Worm (Caenorhabditis elegans): Measurements from ENCODE around the gene nlp-76.

The nlp-76 gene

DNA sequence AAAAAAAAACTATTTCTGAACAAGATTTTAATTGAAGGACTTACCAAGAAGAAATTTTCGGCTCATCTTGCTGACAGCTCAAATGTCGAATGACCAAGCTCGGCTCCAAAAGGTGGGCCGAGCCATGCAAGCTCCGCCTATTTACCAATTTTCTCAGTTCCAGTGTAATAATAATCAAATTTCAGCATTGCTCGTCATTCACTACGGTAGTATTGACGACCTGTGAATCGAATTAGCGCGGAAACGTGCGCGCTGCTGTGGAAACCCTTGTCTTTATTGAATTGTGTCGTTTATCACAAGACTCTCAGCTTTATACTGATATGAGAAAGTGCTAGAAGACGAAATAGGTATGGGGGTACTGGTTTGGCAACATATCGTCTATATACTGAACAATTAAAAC, at the start of gene nlp-76:
Gene nlp-76, minus strand, starts transcription at position 367 of the 400 bp plus-strand sequence.
- TF ChIP-seq fos-1 (tag; optimal IDR thresholded peaks at IDR 0.05), result no peak
- TF ChIP-seq ceh-28 (tag; optimal IDR thresholded peaks at IDR 0.05), result no peak
- no peak for TF ChIP-seq unc-39 (tag; optimal IDR thresholded peaks at IDR 0.05)
- peak; percentile 47 for TF ChIP-seq nhr-25 (tag; optimal IDR thresholded peaks at IDR 0.05)
- no peak for TF ChIP-seq nhr-67 (tag; optimal IDR thresholded peaks at IDR 0.05)
- TF ChIP-seq ama-1 (optimal IDR thresholded peaks at IDR 0.05), result peak; percentile 98
- no peak for TF ChIP-seq hmg-11 (tag; optimal IDR thresholded peaks at IDR 0.05)
- no peak for TF ChIP-seq fkh-2 (tag; optimal IDR thresholded peaks at IDR 0.05)
- TF ChIP-seq jun-1 (tag; optimal IDR thresholded peaks at IDR 0.05), result no peak
- no peak for TF ChIP-seq elt-1 (tag; optimal IDR thresholded peaks at IDR 0.05)
- peak; percentile 34 for TF ChIP-seq elt-2 (tag; optimal IDR thresholded peaks at IDR 0.05)
- no peak for TF ChIP-seq skn-1 (tag; optimal IDR thresholded peaks at IDR 0.05)
- TF ChIP-seq mdl-1 (tag; optimal IDR thresholded peaks at IDR 0.05), result no peak
- no peak for TF ChIP-seq sea-2 (GFP tag; optimal IDR thresholded peaks at IDR 0.05)
- TF ChIP-seq snpc-4 (tag; optimal IDR thresholded peaks at IDR 0.05), result no peak

DNA sequence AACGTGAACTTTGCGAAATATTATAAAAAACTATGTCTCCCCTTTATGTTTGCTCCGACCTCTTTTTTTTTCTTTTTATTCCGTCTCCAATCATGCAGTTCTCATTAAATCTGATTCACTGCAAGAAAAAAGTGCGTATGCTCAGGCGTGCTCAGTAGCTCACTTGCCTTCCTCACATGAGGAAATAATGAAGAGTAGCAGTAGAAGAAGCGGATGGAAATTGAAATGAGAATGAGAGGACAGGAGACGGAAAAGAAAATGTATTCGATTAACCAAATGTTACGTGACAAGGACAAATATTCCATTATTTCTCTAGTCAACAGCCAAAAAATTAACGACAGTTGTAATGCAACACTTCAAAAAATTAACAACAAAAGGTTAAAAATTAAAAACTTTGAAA, 49.3 kb upstream of the nlp-76 start:
- TF ChIP-seq ZK546.5 (tag; optimal IDR thresholded peaks at IDR 0.05) (no peak), nfya-1 (tag; optimal IDR thresholded peaks at IDR 0.05; ENCODE audit: insufficient read depth) (peak; percentile 12)

DNA sequence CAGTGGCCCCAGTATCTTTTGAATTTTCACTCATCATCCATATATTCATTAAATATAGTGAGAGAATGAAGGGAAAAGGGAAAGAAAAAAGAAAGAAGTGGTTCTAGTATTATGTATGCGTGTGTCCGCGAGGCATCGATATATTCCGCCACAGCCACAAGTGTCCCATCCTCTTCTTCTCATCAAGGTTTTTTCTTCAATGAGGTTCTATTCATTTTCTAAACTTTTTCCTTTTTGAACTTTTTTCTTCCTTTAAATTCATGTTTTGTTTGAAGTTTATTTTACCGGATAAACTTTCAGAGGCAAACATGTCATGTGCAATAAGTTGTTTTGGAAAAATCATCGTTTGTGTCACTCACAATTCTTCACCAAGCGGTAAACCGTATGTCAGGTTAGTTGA, 48.6 kb upstream of the nlp-76 start, which contains the start of gene rgs-2:
Gene rgs-2, plus strand, starts transcription at position 301 of the 400 bp plus-strand sequence.
- TF ChIP-seq mdl-1 (tag; optimal IDR thresholded peaks at IDR 0.05) (no peak), nhr-76 (tag; optimal IDR thresholded peaks at IDR 0.05) (no peak), pha-4 (tag; optimal IDR thresholded peaks at IDR 0.05) (no peak), nhr-43 (tag; optimal IDR thresholded peaks at IDR 0.05; ENCODE audit: poor library complexity, severe bottlenecking) (no peak), nfya-1 (tag; optimal IDR thresholded peaks at IDR 0.05; ENCODE audit: insufficient read depth) (no peak), ZK546.5 (tag; optimal IDR thresholded peaks at IDR 0.05) (no peak), nhr-237 (tag; optimal IDR thresholded peaks at IDR 0.05) (no peak), nhr-77 (tag; optimal IDR thresholded peaks at IDR 0.05) (no peak), egl-5 (tag; optimal IDR thresholded peaks at IDR 0.05) (no peak), sea-2 (GFP tag; optimal IDR thresholded peaks at IDR 0.05) (no peak), daf-12 (tag; optimal IDR thresholded peaks at IDR 0.05) (no peak), nhr-28 (tag; optimal IDR thresholded peaks at IDR 0.05) (no peak), snpc-4 (tag; optimal IDR thresholded peaks at IDR 0.05) (no peak), skn-1 (tag; optimal IDR thresholded peaks at IDR 0.05) (no peak), fos-1 (tag; optimal IDR thresholded peaks at IDR 0.05) (no peak)

DNA sequence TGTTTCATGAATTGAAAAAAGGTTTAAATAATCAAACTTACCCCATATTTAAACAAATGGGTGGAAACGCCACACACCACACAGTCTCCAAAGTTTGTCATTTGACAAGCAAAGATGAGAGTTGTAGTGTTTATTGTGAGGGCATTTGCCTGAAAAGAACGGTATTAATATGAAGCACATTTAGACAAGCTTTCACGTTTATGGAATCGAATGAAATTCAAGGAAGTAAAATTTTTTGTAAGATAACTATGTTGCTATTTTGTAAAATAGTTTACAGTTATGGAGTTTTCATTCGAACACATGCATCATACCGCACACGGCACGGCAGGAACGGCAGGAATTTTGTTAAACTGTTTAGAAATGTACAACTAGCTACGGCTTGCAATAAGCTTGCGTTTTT, 41.0 kb upstream of the nlp-76 start, which contains the start of gene nhr-272:
Gene nhr-272, minus strand, starts transcription at position 101 of the 400 bp plus-strand sequence.
- no peak for TF ChIP-seq pqm-1 (tag; optimal IDR thresholded peaks at IDR 0.05)
- no peak for TF ChIP-seq eor-1 (tag; optimal IDR thresholded peaks at IDR 0.05)
- TF ChIP-seq ceh-16 (tag; optimal IDR thresholded peaks at IDR 0.05), result no peak
- TF ChIP-seq skn-1 (tag; optimal IDR thresholded peaks at IDR 0.05), result no peak

DNA sequence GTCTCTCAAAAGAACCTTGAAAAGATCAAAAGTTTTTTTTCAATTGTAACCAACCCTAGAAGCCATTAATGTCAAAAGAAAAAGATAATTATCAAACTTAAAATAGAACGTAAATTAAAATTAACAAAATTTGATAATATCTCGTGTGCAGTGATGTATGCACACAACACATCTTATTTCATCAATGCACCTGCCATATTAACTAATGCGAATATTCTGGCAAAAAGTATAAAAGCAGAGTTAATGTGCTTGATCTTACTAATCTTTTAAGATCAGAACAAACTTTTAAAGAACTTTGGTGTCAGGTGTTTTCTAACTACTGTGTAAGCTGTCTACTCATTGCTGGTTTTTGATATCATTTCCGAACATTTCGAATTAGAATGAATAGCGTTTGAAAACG, 39.0 kb upstream of the nlp-76 start:
- TF ChIP-seq skn-1 (tag; optimal IDR thresholded peaks at IDR 0.05) (no peak), aly-2 (tag; optimal IDR thresholded peaks at IDR 0.05) (no peak), fkh-2 (tag; optimal IDR thresholded peaks at IDR 0.05) (no peak), ztf-4 (tag; optimal IDR thresholded peaks at IDR 0.05) (no peak), zag-1 (tag; optimal IDR thresholded peaks at IDR 0.05) (no peak), lin-39 (tag; optimal IDR thresholded peaks at IDR 0.05) (no peak), pqm-1 (tag; optimal IDR thresholded peaks at IDR 0.05) (no peak), egl-27 (tag; optimal IDR thresholded peaks at IDR 0.05) (no peak), nhr-12 (tag; optimal IDR thresholded peaks at IDR 0.05) (no peak), fos-1 (tag; optimal IDR thresholded peaks at IDR 0.05) (no peak), mml-1 (tag; optimal IDR thresholded peaks at IDR 0.05) (no peak), nhr-23 (tag; optimal IDR thresholded peaks at IDR 0.05) (no peak), lin-15B (tag; optimal IDR thresholded peaks at IDR 0.05) (no peak), nhr-28 (tag; optimal IDR thresholded peaks at IDR 0.05) (no peak), unc-39 (tag; optimal IDR thresholded peaks at IDR 0.05) (no peak)

Measured in whole organism, L3 larva.